Fruit fly (Drosophila melanogaster) whole organism, embryonic: ENCODE data around the gene L2HGDH.

ENCODE experiments used
- Atf6 ChIP-seq: fragments of 200-800 bp; sonication (Bioruptor generic); IDR thresholded peaks from 2 replicates; pipeline ENCODE4 v1.3.6; 2022; ENCODE audit warnings: missing biosample characterization, missing genetic modification characterization
- BtbVII ChIP-seq: fragments of 200-800 bp; sonication (Bioruptor generic); optimal IDR thresholded peaks from 3 replicates; lab custom pipeline; 2017; ENCODE audit warnings: missing biosample characterization, mild to moderate bottlenecking, missing genetic modification characterization
- CG10209 ChIP-seq: fragments of 200-800 bp; sonication (Bioruptor generic); optimal IDR thresholded peaks from 3 replicates; lab custom pipeline; 2017; ENCODE audit warnings: missing biosample characterization, mild to moderate bottlenecking, missing genetic modification characterization, missing genetic modification reagents
- CG11093 ChIP-seq: fragments of 200-800 bp; sonication (Bioruptor generic); IDR thresholded peaks from 3 replicates; pipeline ENCODE4 v1.3.6; 2022; ENCODE audit warnings: missing biosample characterization, missing genetic modification characterization
- CG11398 ChIP-seq: fragments of 200-800 bp; sonication (Bioruptor generic); optimal IDR thresholded peaks from 2 replicates; lab custom pipeline; 2016; ENCODE audit warnings: missing biosample characterization, missing genetic modification characterization
- CG12219 ChIP-seq: fragments of 200-800 bp; sonication (Bioruptor generic); optimal IDR thresholded peaks from 3 replicates; lab custom pipeline; 2018; ENCODE audit warnings: missing biosample characterization, mild to moderate bottlenecking, missing genetic modification characterization
- CG12299 ChIP-seq: fragments of 200-800 bp; sonication (Bioruptor generic); optimal IDR thresholded peaks from 2 replicates; lab custom pipeline; 2018; ENCODE audit warnings: missing biosample characterization, mild to moderate bottlenecking, missing genetic modification characterization
- CG13424 ChIP-seq: fragments of 200-800 bp; sonication (Bioruptor generic); optimal IDR thresholded peaks from 2 replicates; lab custom pipeline; 2019; ENCODE audit warnings: missing biosample characterization, mild to moderate bottlenecking, missing genetic modification characterization, moderate library complexity
- CG15479 ChIP-seq: fragments of 200-800 bp; sonication (Bioruptor generic); optimal IDR thresholded peaks from 3 replicates; lab custom pipeline; 2019; ENCODE audit warnings: missing biosample characterization, mild to moderate bottlenecking, missing genetic modification characterization, moderate library complexity
- CG18262 ChIP-seq: fragments of 200-800 bp; optimal IDR thresholded peaks from 3 replicates; lab custom pipeline; 2019; ENCODE audit warnings: missing biosample characterization, mild to moderate bottlenecking, missing genetic modification characterization, moderate library complexity
- CG18476 ChIP-seq: fragments of 200-800 bp; sonication (Bioruptor generic); optimal IDR thresholded peaks from 2 replicates; lab custom pipeline; 2016; ENCODE audit warnings: missing biosample characterization, mild to moderate bottlenecking, missing genetic modification characterization
- CG30403 ChIP-seq: fragments of 200-800 bp; sonication (Bioruptor generic); optimal IDR thresholded peaks from 3 replicates; lab custom pipeline; 2016; ENCODE audit warnings: missing biosample characterization, missing genetic modification characterization
- CG31224 ChIP-seq: fragments of 200-800 bp; sonication (Bioruptor generic); IDR thresholded peaks from 2 replicates; pipeline ENCODE4 v1.3.6; 2022; ENCODE audit warnings: missing biosample characterization, missing genetic modification characterization
- CG34224 ChIP-seq: fragments of 200-800 bp; sonication (Bioruptor generic); IDR thresholded peaks from 3 replicates; pipeline ENCODE4 v1.3.6; 2022; ENCODE audit warnings: missing biosample characterization, missing genetic modification characterization; ENCODE audit not compliant: partially characterized antibody
- CG34376 ChIP-seq: fragments of 200-800 bp; sonication (Bioruptor generic); optimal IDR thresholded peaks from 2 replicates; lab custom pipeline; 2018; ENCODE audit warnings: missing biosample characterization, mild to moderate bottlenecking, missing genetic modification characterization
- CG6689 ChIP-seq: fragments of 200-800 bp; sonication (Bioruptor generic); IDR thresholded peaks from 2 replicates; pipeline ENCODE4 v1.3.6; 2022; ENCODE audit warnings: missing biosample characterization, missing genetic modification characterization
- CG8290 ChIP-seq, 3 experiments: fragments of 200-800 bp; sonication (Bioruptor generic); optimal IDR thresholded peaks; 2 replicates each; lab custom pipeline; 2016 to 2019; ENCODE audit warnings: missing biosample characterization in 3 of 3, missing genetic modification characterization in 3 of 3, mild to moderate bottlenecking in 2 of 3, moderate library complexity in 1 of 3
- CG9797 ChIP-seq: fragments of 200-800 bp; sonication (Bioruptor generic); optimal IDR thresholded peaks from 3 replicates; lab custom pipeline; 2018; ENCODE audit warnings: missing biosample characterization, mild to moderate bottlenecking, missing genetic modification characterization
- Drgx ChIP-seq: fragments of 200-800 bp; sonication (Bioruptor generic); IDR thresholded peaks from 2 replicates; pipeline ENCODE4 v1.3.6; 2022; ENCODE audit warnings: missing biosample characterization, missing genetic modification characterization
- E2f1 ChIP-seq: fragments of 200-800 bp; sonication (Bioruptor generic); IDR thresholded peaks from 2 replicates; pipeline ENCODE4 v1.3.6; 2022; ENCODE audit warnings: missing biosample characterization, missing genetic modification characterization
- MBD-R2 ChIP-seq: fragments of 200-800 bp; sonication (Bioruptor generic); IDR thresholded peaks from 2 replicates; pipeline ENCODE4 v1.3.6; 2022; ENCODE audit warnings: missing biosample characterization, missing genetic modification characterization
- Mad ChIP-seq: fragments of 200-800 bp; sonication (Bioruptor generic); optimal IDR thresholded peaks from 2 replicates; lab custom pipeline; 2016; ENCODE audit warnings: missing biosample characterization, missing genetic modification characterization
- PHDP ChIP-seq: fragments of 200-800 bp; sonication (Bioruptor generic); optimal IDR thresholded peaks from 3 replicates; lab custom pipeline; 2018; ENCODE audit warnings: missing biosample characterization, mild to moderate bottlenecking, missing genetic modification characterization, moderate library complexity
- ato ChIP-seq: fragments of 200-800 bp; sonication (Bioruptor generic); IDR thresholded peaks from 2 replicates; pipeline ENCODE4 v1.3.6; 2022; ENCODE audit warnings: missing biosample characterization, missing genetic modification characterization; ENCODE audit not compliant: partially characterized antibody
- cas ChIP-seq: fragments of 200-800 bp; sonication (Bioruptor generic); IDR thresholded peaks from 2 replicates; pipeline ENCODE4 v1.3.6; 2022; ENCODE audit warnings: missing biosample characterization, missing genetic modification characterization
- dati ChIP-seq: fragments of 200-800 bp; sonication (Bioruptor generic); IDR thresholded peaks from 2 replicates; pipeline ENCODE4 v1.3.6; 2022; ENCODE audit warnings: missing biosample characterization, missing genetic modification characterization
- exex ChIP-seq: fragments of 200-800 bp; sonication (Bioruptor generic); optimal IDR thresholded peaks from 4 replicates; lab custom pipeline; 2018; ENCODE audit warnings: missing biosample characterization, mild to moderate bottlenecking, missing genetic modification characterization, moderate library complexity
- gcm2 ChIP-seq: fragments of 200-800 bp; sonication (Bioruptor generic); optimal IDR thresholded peaks from 2 replicates; lab custom pipeline; 2016; ENCODE audit warnings: missing biosample characterization, missing genetic modification characterization
- gro ChIP-seq: fragments of 200-800 bp; sonication (Bioruptor generic); optimal IDR thresholded peaks from 2 replicates; lab custom pipeline; 2016; ENCODE audit warnings: missing biosample characterization, missing genetic modification characterization
- hbn ChIP-seq: fragments of 200-800 bp; sonication (Bioruptor generic); IDR thresholded peaks from 2 replicates; pipeline ENCODE4 v1.3.6; 2022; ENCODE audit warnings: missing biosample characterization, missing genetic modification characterization; ENCODE audit not compliant: partially characterized antibody
- her ChIP-seq: fragments of 200-800 bp; sonication (Bioruptor generic); optimal IDR thresholded peaks from 2 replicates; lab custom pipeline; 2016; ENCODE audit warnings: missing biosample characterization, missing genetic modification characterization
- hkb ChIP-seq, 2 experiments: fragments of 200-800 bp in 1 of 2; fragments of >200 bp in 1 of 2; sonication (Bioruptor generic) in 1 of 2; IDR thresholded peaks in 1 of 2; optimal IDR thresholded peaks in 1 of 2; 2 replicates each; pipeline versions ENCODE4 v1.3.6 to Lab custom; 2017 to 2022; ENCODE audit warnings: missing biosample characterization in 1 of 2, missing genetic modification characterization in 1 of 2
- mirr ChIP-seq: fragments of 200-800 bp; sonication (Bioruptor generic); optimal IDR thresholded peaks from 3 replicates; lab custom pipeline; 2018; ENCODE audit warnings: missing biosample characterization, mild to moderate bottlenecking, missing genetic modification characterization
- nmo ChIP-seq: fragments of 200-800 bp; sonication (Bioruptor generic); optimal IDR thresholded peaks from 2 replicates; lab custom pipeline; 2018; ENCODE audit warnings: missing biosample characterization, mild to moderate bottlenecking, missing genetic modification characterization, moderate library complexity
- phol ChIP-seq: fragments of 200-800 bp; sonication (Bioruptor generic); optimal IDR thresholded peaks from 3 replicates; lab custom pipeline; 2018; ENCODE audit warnings: missing biosample characterization, mild to moderate bottlenecking, missing genetic modification characterization, moderate library complexity
- row ChIP-seq: fragments of 200-800 bp; sonication (Bioruptor generic); IDR thresholded peaks from 3 replicates; pipeline ENCODE4 v1.3.6; 2022; ENCODE audit warnings: missing biosample characterization, missing genetic modification characterization
- scrt ChIP-seq: fragments of 200-800 bp; sonication (Bioruptor generic); optimal IDR thresholded peaks from 2 replicates; lab custom pipeline; 2018; ENCODE audit warnings: missing biosample characterization, mild to moderate bottlenecking, missing genetic modification characterization, moderate library complexity
- ssp ChIP-seq: fragments of 200-800 bp; sonication (Bioruptor generic); IDR thresholded peaks from 2 replicates; pipeline ENCODE4 v1.3.6; 2022; ENCODE audit warnings: missing biosample characterization, missing genetic modification characterization
- vvl ChIP-seq: fragments of 200-800 bp; sonication (Bioruptor generic); IDR thresholded peaks from 2 replicates; pipeline ENCODE4 v1.3.6; 2022; ENCODE audit warnings: missing biosample characterization, missing genetic modification characterization
- z ChIP-seq: fragments of 200-800 bp; sonication (Bioruptor generic); IDR thresholded peaks from 3 replicates; pipeline ENCODE4 v1.3.6; 2022; ENCODE audit warnings: missing biosample characterization, missing genetic modification characterization
- zen ChIP-seq: fragments of 200-800 bp; sonication (Bioruptor generic); optimal IDR thresholded peaks from 3 replicates; lab custom pipeline; 2018; ENCODE audit warnings: missing biosample characterization, mild to moderate bottlenecking, missing genetic modification characterization, moderate library complexity

The L2HGDH gene

dm6 chr2L:19002959-19003371, 28.7 kb upstream of the L2HGDH start, which contains the start of gene CG31793 (continued):
- TF ChIP-seq CG11398 = no peak
- TF ChIP-seq CG34224 (GFP tag; lab: Robert Waterston, UW) = peak; percentile 52; the same call in 2 of the 3 replicates
- peak; percentile 67 for TF ChIP-seq row
- TF ChIP-seq CG13424 (tag; lab: Kevin White, UChicago) = peak; percentile 60
- TF ChIP-seq scrt (GFP tag; lab: Kevin White, UChicago) = peak; percentile 33
- peak; percentile 39 for TF ChIP-seq MBD-R2
- TF ChIP-seq E2f1 = peak; percentile 25; the same call in 1 of the 2 replicates
- peak; percentile 29 for TF ChIP-seq CG12299 (tag; lab: Kevin White, UChicago)
- TF ChIP-seq her = no peak
- no peak for TF ChIP-seq CG11093 (GFP tag; lab: Robert Waterston, UW)
- TF ChIP-seq CG10209 (GFP tag; lab: Kevin White, UChicago) = peak; percentile 53
- peak; percentile 49 for TF ChIP-seq vvl (GFP tag; lab: Robert Waterston, UW)
- no peak for TF ChIP-seq ssp (GFP tag; lab: Robert Waterston, UW)
- no peak for TF ChIP-seq CG31224 (GFP tag; lab: Robert Waterston, UW)
- TF ChIP-seq Mad (GFP tag; lab: Kevin White, UChicago) = no peak
- TF ChIP-seq z (GFP tag; lab: Robert Waterston, UW) = no peak
- TF ChIP-seq CG8290 (GFP tag; optimal IDR thresholded peaks at IDR 0.05; lab: Kevin White, UChicago) = no peak
- TF ChIP-seq CG8290 (tag; optimal IDR thresholded peaks at IDR 0.05; lab: Kevin White, UChicago) = peak in 1 of 2 experiments; percentile 59
- TF ChIP-seq CG15479 (GFP tag; lab: Kevin White, UChicago) = peak; percentile 69
- peak; percentile 57 for TF ChIP-seq CG18262 (tag; lab: Kevin White, UChicago)
- no peak for TF ChIP-seq hkb (optimal IDR thresholded peaks at IDR 0.05; lab: Kevin White, UChicago)
- TF ChIP-seq hkb (GFP tag; IDR thresholded peaks at IDR 0.05; lab: Robert Waterston, UW) = peak; percentile 63
- no peak for TF ChIP-seq CG18476
- no peak for TF ChIP-seq dati
- peak; percentile 73 for TF ChIP-seq Drgx (GFP tag; lab: Robert Waterston, UW)
- peak; percentile 64 for TF ChIP-seq Atf6 (GFP tag; lab: Robert Waterston, UW)
- TF ChIP-seq gro = peak; percentile 28
- no peak for TF ChIP-seq ato
- peak; percentile 65 for TF ChIP-seq BtbVII
- peak; percentile 30 for TF ChIP-seq nmo (GFP tag; lab: Kevin White, UChicago)
- TF ChIP-seq cas (GFP tag; lab: Robert Waterston, UW) = 0 out of 2 replicates have a peak, but pooled peaks have one; percentile 38
- TF ChIP-seq zen (tag; lab: Kevin White, UChicago) = peak; percentile 4
- no peak for TF ChIP-seq gcm2
- peak; percentile 7 for TF ChIP-seq CG12219 (GFP tag; lab: Kevin White, UChicago)
- no peak for TF ChIP-seq CG9797 (GFP tag; lab: Kevin White, UChicago)
- peak; percentile 50 for TF ChIP-seq CG30403 (GFP tag; lab: Kevin White, UChicago)
- peak; percentile 66 for TF ChIP-seq CG34376
- TF ChIP-seq phol (tag; lab: Kevin White, UChicago) = peak; percentile 46
- TF ChIP-seq CG6689 (GFP tag; lab: Robert Waterston, UW) = peak; percentile 39; the same call in 1 of the 2 replicates
- TF ChIP-seq PHDP (tag; lab: Kevin White, UChicago) = peak; percentile 75

DNA sequence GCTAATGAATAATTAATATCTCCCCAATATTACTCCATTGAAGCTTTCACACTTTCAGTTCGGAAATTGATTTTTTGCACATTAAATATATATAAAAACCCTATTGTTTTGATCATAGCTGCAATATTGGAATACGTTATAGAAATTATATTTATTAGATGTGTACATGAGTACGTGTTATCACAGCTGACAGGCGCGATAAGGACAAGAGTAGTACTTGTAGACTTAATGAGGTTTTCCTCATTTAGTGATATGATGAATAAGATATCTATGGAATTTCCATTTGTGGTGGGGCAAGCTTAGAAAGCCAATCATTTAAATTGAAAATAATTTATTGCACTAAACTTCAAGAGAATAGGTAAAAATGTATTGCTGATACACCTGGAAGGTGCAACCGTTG, 28.2 kb upstream of the L2HGDH start:
- TF ChIP-seq mirr (GFP tag; lab: Kevin White, UChicago) (peak; percentile 62), hbn (no peak), exex (peak; percentile 66)
- TF ChIP-seq, all 482 proteins: peak for 2
